Worm (Caenorhabditis elegans) whole organism, L4 larva: ENCODE data around the gene blos-1.

ENCODE experiments used
- F49E8.2 ChIP-seq: sonication (generic microtip); optimal IDR thresholded peaks from 2 replicates; lab custom pipeline; 2016; ENCODE audit warnings: missing compliant biosample characterization, mild to moderate bottlenecking, missing genetic modification characterization, borderline replicate concordance
- Y105C5A.15 ChIP-seq: fragments of 200-800 bp; sonication (Bioruptor generic); IDR thresholded peaks from 2 replicates; pipeline ENCODE4 v1.3.6; 2022; ENCODE audit warnings: missing genetic modification characterization, missing compliant biosample characterization
- Y5F2A.4 ChIP-seq: fragments of 200-800 bp; sonication (Bioruptor generic); optimal IDR thresholded peaks from 2 replicates; lab custom pipeline; 2018; ENCODE audit warnings: mild to moderate bottlenecking, missing genetic modification characterization, missing compliant biosample characterization
- Y75B8A.6 ChIP-seq: fragments of 200-800 bp; sonication (Bioruptor generic); IDR thresholded peaks from 2 replicates; pipeline ENCODE4 v1.3.6; 2022; ENCODE audit warnings: missing genetic modification reagents, missing genetic modification characterization, missing compliant biosample characterization
- ZK546.5 ChIP-seq, 2 experiments: sonication (generic microtip); optimal IDR thresholded peaks; 2 replicates each; lab custom pipeline; 2017; ENCODE audit warnings: missing biosample characterization in 2 of 2, missing genetic modification characterization in 2 of 2
- aha-1 ChIP-seq: fragments of 150-350 bp; peaks from one replicate; lab custom pipeline; 2014; ENCODE audit warnings: missing biosample characterization, missing genetic modification characterization
- ama-1 ChIP-seq: fragments of 150-350 bp; optimal IDR thresholded peaks from 2 replicates; lab custom pipeline; 2014; ENCODE audit warnings: inconsistent platforms, mixed read lengths
- ceh-20 ChIP-seq: fragments of 200-800 bp; sonication (Bioruptor generic); IDR thresholded peaks from 2 replicates; pipeline ENCODE4 v1.3.6; 2022; ENCODE audit warnings: missing genetic modification reagents, missing genetic modification characterization, missing compliant biosample characterization
- ceh-82 ChIP-seq: sonication (generic microtip); optimal IDR thresholded peaks from 2 replicates; lab custom pipeline; 2017; ENCODE audit warnings: missing biosample characterization, missing genetic modification characterization
- ces-1 ChIP-seq: fragments of 150-350 bp; sonication (generic microtip); optimal IDR thresholded peaks from 4 replicates; lab custom pipeline; 2014; ENCODE audit warnings: missing biosample characterization, missing genetic modification reagents, missing genetic modification characterization
- daf-16 ChIP-seq, 3 experiments: sonication (generic microtip); optimal IDR thresholded peaks; 2 replicates each; lab custom pipeline; 2016 to 2017; ENCODE audit warnings: missing genetic modification characterization in 3 of 3, missing genetic modification reagents in 3 of 3, mild to moderate bottlenecking in 2 of 3, missing compliant biosample characterization in 2 of 3, missing biosample characterization in 1 of 3, moderate library complexity in 1 of 3
- daf-8 ChIP-seq: fragments of 200-800 bp; sonication (Bioruptor generic); IDR thresholded peaks from 2 replicates; pipeline ENCODE4 v1.3.6; 2022; ENCODE audit warnings: missing genetic modification characterization, missing compliant biosample characterization
- dmd-6 ChIP-seq: fragments of 200-800 bp; sonication (Bioruptor generic); IDR thresholded peaks from 2 replicates; pipeline ENCODE4 v1.3.6; 2022; ENCODE audit warnings: missing genetic modification reagents, missing genetic modification characterization, missing compliant biosample characterization
- dpl-1 ChIP-seq: fragments of 150-350 bp; optimal IDR thresholded peaks from 2 replicates; lab custom pipeline; 2014; ENCODE audit warnings: missing biosample characterization, missing genetic modification reagents, missing genetic modification characterization
- dve-1 ChIP-seq: sonication (generic microtip); optimal IDR thresholded peaks from 2 replicates; lab custom pipeline; 2017; ENCODE audit warnings: antibody characterized with exemption, mild to moderate bottlenecking, missing genetic modification characterization, missing compliant biosample characterization; ENCODE audit not compliant: insufficient read depth
- fos-1 ChIP-seq: fragments of 150-350 bp; optimal IDR thresholded peaks from 2 replicates; lab custom pipeline; 2014; ENCODE audit warnings: missing biosample characterization, missing genetic modification characterization
- hif-1 ChIP-seq, 2 experiments: sonication (generic microtip); optimal IDR thresholded peaks; 2 replicates each; lab custom pipeline; 2016 to 2017; ENCODE audit warnings: missing compliant biosample characterization in 2 of 2, missing genetic modification characterization in 2 of 2, missing genetic modification reagents in 2 of 2, missing genotype in 2 of 2, mild to moderate bottlenecking in 1 of 2
- hlh-11 ChIP-seq: fragments of 200-800 bp; sonication (Bioruptor generic); optimal IDR thresholded peaks from 2 replicates; lab custom pipeline; 2018; ENCODE audit warnings: mild to moderate bottlenecking, missing genetic modification characterization, missing compliant biosample characterization
- hlh-30 ChIP-seq: sonication (generic microtip); optimal IDR thresholded peaks from 2 replicates; lab custom pipeline; 2017; ENCODE audit warnings: antibody characterized with exemption, mild to moderate bottlenecking, missing genetic modification characterization, missing compliant biosample characterization; ENCODE audit not compliant: insufficient read depth
- hmg-1.1 ChIP-seq: fragments of 200-800 bp; sonication (Bioruptor generic); IDR thresholded peaks from 2 replicates; pipeline ENCODE4 v1.3.6; 2022; ENCODE audit warnings: missing genetic modification reagents, missing genetic modification characterization, missing compliant biosample characterization
- lim-7 ChIP-seq: fragments of 200-800 bp; sonication (Bioruptor generic); IDR thresholded peaks from 2 replicates; pipeline ENCODE4 v1.3.6; 2022; ENCODE audit warnings: missing genetic modification characterization, missing compliant biosample characterization
- lsy-2 ChIP-seq, 2 experiments: fragments of 150-350 bp in 1 of 2; sonication (generic microtip) in 1 of 2; optimal IDR thresholded peaks; 2 replicates each; lab custom pipeline; 2014 to 2017; ENCODE audit warnings: missing biosample characterization in 2 of 2, missing genetic modification characterization in 2 of 2
- madf-5 ChIP-seq, 2 experiments: fragments of 200-800 bp; sonication (Bioruptor generic); IDR thresholded peaks; 2 replicates each; pipeline ENCODE4 v1.3.6; 2022; ENCODE audit warnings: missing compliant biosample characterization in 2 of 2, missing genetic modification characterization in 2 of 2
- madf-9 ChIP-seq: fragments of 200-800 bp; sonication (Bioruptor generic); conservative IDR thresholded peaks from 2 replicates; pipeline ENCODE4 v1.3.6; 2022; ENCODE audit warnings: missing genetic modification reagents, missing genetic modification characterization, missing compliant biosample characterization
- mdl-1 ChIP-seq, 2 experiments: fragments of 150-350 bp in 1 of 2; sonication (generic microtip) in 1 of 2; optimal IDR thresholded peaks; 2 replicates each; lab custom pipeline; 2014 to 2017; ENCODE audit warnings: missing biosample characterization in 2 of 2, missing genetic modification characterization in 2 of 2
- mdt-29 ChIP-seq: fragments of 200-800 bp; sonication (Bioruptor generic); IDR thresholded peaks from 2 replicates; pipeline ENCODE4 v1.3.6; 2022; ENCODE audit warnings: missing genetic modification reagents, missing genetic modification characterization, missing compliant biosample characterization
- mep-1 ChIP-seq: fragments of 150-350 bp; sonication (generic microtip); optimal IDR thresholded peaks from 3 replicates; lab custom pipeline; 2014; ENCODE audit warnings: missing biosample characterization, missing genetic modification characterization
- mes-2 ChIP-seq: sonication (generic microtip); optimal IDR thresholded peaks from 2 replicates; lab custom pipeline; 2016; ENCODE audit warnings: missing genotype, mild to moderate bottlenecking, missing genetic modification characterization, missing compliant biosample characterization; ENCODE audit not compliant: poor library complexity, severe bottlenecking
- mxl-3 ChIP-seq: fragments of 200-800 bp; sonication (Bioruptor generic); optimal IDR thresholded peaks from 2 replicates; lab custom pipeline; 2018; ENCODE audit warnings: mild to moderate bottlenecking, missing genetic modification characterization, missing compliant biosample characterization
- nhr-102 ChIP-seq: sonication (generic microtip); optimal IDR thresholded peaks from 2 replicates; lab custom pipeline; 2016; ENCODE audit warnings: mild to moderate bottlenecking, missing genetic modification characterization, moderate library complexity, missing compliant biosample characterization
- nhr-111 ChIP-seq: fragments of 200-800 bp; sonication (Bioruptor generic); optimal IDR thresholded peaks from 2 replicates; lab custom pipeline; 2018; ENCODE audit warnings: mild to moderate bottlenecking, missing genetic modification characterization, missing compliant biosample characterization
- nhr-28 ChIP-seq: fragments of 150-350 bp; optimal IDR thresholded peaks from 2 replicates; lab custom pipeline; 2014; ENCODE audit warnings: missing biosample characterization, missing genetic modification characterization
- nhr-76 ChIP-seq: fragments of 150-350 bp; optimal IDR thresholded peaks from 2 replicates; lab custom pipeline; 2014; ENCODE audit warnings: missing biosample characterization, missing genetic modification characterization
- nhr-77 ChIP-seq: fragments of 150-350 bp; optimal IDR thresholded peaks from 2 replicates; lab custom pipeline; 2014; ENCODE audit warnings: missing biosample characterization, missing genetic modification characterization
- php-3 ChIP-seq: fragments of 200-800 bp; sonication (Bioruptor generic); IDR thresholded peaks from 2 replicates; pipeline ENCODE4 v1.3.6; 2022; ENCODE audit warnings: missing genetic modification reagents, missing genetic modification characterization, missing compliant biosample characterization
- pqm-1 ChIP-seq: sonication (generic microtip); optimal IDR thresholded peaks from 2 replicates; lab custom pipeline; 2017; ENCODE audit warnings: missing biosample characterization, missing genetic modification characterization
- rbr-2 ChIP-seq: sonication (generic microtip); optimal IDR thresholded peaks from 2 replicates; lab custom pipeline; 2016; ENCODE audit warnings: missing genotype, missing genetic modification characterization, missing compliant biosample characterization
- sdz-12 ChIP-seq: fragments of 200-800 bp; sonication (Bioruptor generic); optimal IDR thresholded peaks from 2 replicates; lab custom pipeline; 2018; ENCODE audit warnings: mild to moderate bottlenecking, missing genetic modification characterization, missing compliant biosample characterization
- zip-2 ChIP-seq: fragments of 150-350 bp; optimal IDR thresholded peaks from 2 replicates; lab custom pipeline; 2014; ENCODE audit warnings: missing biosample characterization, missing genetic modification characterization

blos-1 gene

ce11 chrIII:10202894-10203871 lies 8.6 kb downstream of the blos-1 start, which contains the start of gene chc-1:
TSS of gene chc-1 (plus strand) at chrIII:10203821.
- TF ChIP-seq pqm-1 = peak; percentile 50
- TF ChIP-seq dve-1 (tag; lab: Kevin White, UChicago) = peak; percentile 49
- TF ChIP-seq ama-1 (lab: Kevin White, UChicago) = peak; percentile 48
- TF ChIP-seq Y5F2A.4 (GFP tag; lab: Kevin White, UChicago) = no peak
- TF ChIP-seq ces-1 (GFP tag; lab: Kevin White, UChicago) = no peak
- no peak for TF ChIP-seq zip-2 (tag; lab: Kevin White, UChicago)
- no peak for TF ChIP-seq madf-9
- TF ChIP-seq hif-1 (tag; optimal IDR thresholded peaks at IDR 0.05; lab: Kevin White, UChicago) = peak in 1 of 2 experiments; percentile 4
- TF ChIP-seq daf-16 (GFP tag; optimal IDR thresholded peaks at IDR 0.05; lab: Kevin White, UChicago) = no peak
- TF ChIP-seq daf-16 (tag; optimal IDR thresholded peaks at IDR 0.05; lab: Kevin White, UChicago) = peak; percentile 26
- peak; percentile 33; the same call in 1 of the 2 replicates for TF ChIP-seq dmd-6 (GFP tag; lab: Robert Waterston, UW)
- TF ChIP-seq hlh-30 = peak; percentile 64
- peak; percentile 56 for TF ChIP-seq mes-2 (tag; lab: Kevin White, UChicago)
- TF ChIP-seq mdt-29 (GFP tag; lab: Robert Waterston, UW) = no peak
- TF ChIP-seq nhr-77 (tag; lab: Kevin White, UChicago) = no peak
- peak; percentile 70 for TF ChIP-seq mep-1 (tag; lab: Kevin White, UChicago)
- TF ChIP-seq lsy-2 (tag; optimal IDR thresholded peaks at IDR 0.05; lab: Kevin White, UChicago) = peak in 1 of 2 experiments; percentile 45
- no peak for TF ChIP-seq lim-7 (GFP tag; lab: Robert Waterston, UW)
- no peak for TF ChIP-seq hmg-1.1 (GFP tag; lab: Robert Waterston, UW)
- TF ChIP-seq fos-1 = no peak
- peak; percentile 17 for TF ChIP-seq dpl-1 (GFP tag; lab: Kevin White, UChicago)
- peak; percentile 62 for TF ChIP-seq aha-1 (tag; lab: Kevin White, UChicago)
- peak; percentile 1 for TF ChIP-seq mxl-3
- no peak for TF ChIP-seq mdl-1 (tag; optimal IDR thresholded peaks at IDR 0.05; lab: Kevin White, UChicago)
- TF ChIP-seq sdz-12 (GFP tag; lab: Kevin White, UChicago) = no peak
- TF ChIP-seq hlh-11 (tag; lab: Kevin White, UChicago) = peak; percentile 49
- TF ChIP-seq nhr-28 (tag; lab: Kevin White, UChicago) = peak; percentile 36
- no peak for TF ChIP-seq ZK546.5 (tag; optimal IDR thresholded peaks at IDR 0.05; lab: Kevin White, UChicago)
- no peak for TF ChIP-seq nhr-76 (tag; lab: Kevin White, UChicago)
- no peak for TF ChIP-seq ceh-82 (tag; lab: Kevin White, UChicago)
- TF ChIP-seq, all 104 proteins: peak for 15

- TF ChIP-seq rbr-2 (no peak), Y105C5A.15 (GFP tag; lab: Robert Waterston, UW) (no peak), lim-7 (GFP tag; lab: Robert Waterston, UW) (no peak), sdz-12 (GFP tag; lab: Kevin White, UChicago) (no peak), mxl-3 (no peak), dve-1 (tag; lab: Kevin White, UChicago) (no peak), ceh-20 (no peak), nhr-111 (GFP tag; lab: Kevin White, UChicago) (no peak), Y75B8A.6 (GFP tag; lab: Robert Waterston, UW) (no peak), php-3 (GFP tag; lab: Robert Waterston, UW) (no peak), hlh-30 (no peak), madf-9 (no peak), F49E8.2 (tag; lab: Kevin White, UChicago) (no peak), nhr-102 (tag; lab: Kevin White, UChicago) (no peak), madf-5 (GFP tag; IDR thresholded peaks at IDR 0.05; lab: Robert Waterston, UW) (no peak), aha-1 (tag; lab: Kevin White, UChicago) (no peak), daf-8 (GFP tag; lab: Robert Waterston, UW) (no peak)
Observed at ce11 chrIII:10202391-10202790, 9.4 kb downstream of the blos-1 start.
